Fruit fly (Drosophila melanogaster): ENCODE data around the gene CG18558.

The CG18558 gene

dm6 chr2L:2862621-2862962 is 18.3 kb upstream of the CG18558 start:
- TF ChIP-seq unc-4 (GFP tag; IDR thresholded peaks at IDR 0.05; ENCODE audit: partially characterized antibody) (peak; percentile 12; the same call in 1 of the 2 replicates), CG2199 (GFP tag; IDR thresholded peaks at IDR 0.05) (0 out of 3 replicates have a peak, but pooled peaks have one; percentile 36), Dll (GFP tag; IDR thresholded peaks at IDR 0.05; ENCODE audit: partially characterized antibody) (0 out of 4 replicates have a peak, but pooled peaks have one; percentile 9), sens (GFP tag) (peak; percentile 68), CG11398 (GFP tag; optimal IDR thresholded peaks at IDR 0.05) (peak; percentile 5), otp (GFP tag; IDR thresholded peaks at IDR 0.05) (peak; percentile 1; the same call in 1 of the 3 replicates), CG15601 (tag; optimal IDR thresholded peaks at IDR 0.05) (no peak), row (GFP tag; IDR thresholded peaks at IDR 0.05) (no peak), Blimp-1 (GFP tag; optimal IDR thresholded peaks at IDR 0.05) (peak; percentile 90), CG4707 (GFP tag; optimal IDR thresholded peaks at IDR 0.05) (no peak), tx (GFP tag; optimal IDR thresholded peaks at IDR 0.05) (no peak)

DNA sequence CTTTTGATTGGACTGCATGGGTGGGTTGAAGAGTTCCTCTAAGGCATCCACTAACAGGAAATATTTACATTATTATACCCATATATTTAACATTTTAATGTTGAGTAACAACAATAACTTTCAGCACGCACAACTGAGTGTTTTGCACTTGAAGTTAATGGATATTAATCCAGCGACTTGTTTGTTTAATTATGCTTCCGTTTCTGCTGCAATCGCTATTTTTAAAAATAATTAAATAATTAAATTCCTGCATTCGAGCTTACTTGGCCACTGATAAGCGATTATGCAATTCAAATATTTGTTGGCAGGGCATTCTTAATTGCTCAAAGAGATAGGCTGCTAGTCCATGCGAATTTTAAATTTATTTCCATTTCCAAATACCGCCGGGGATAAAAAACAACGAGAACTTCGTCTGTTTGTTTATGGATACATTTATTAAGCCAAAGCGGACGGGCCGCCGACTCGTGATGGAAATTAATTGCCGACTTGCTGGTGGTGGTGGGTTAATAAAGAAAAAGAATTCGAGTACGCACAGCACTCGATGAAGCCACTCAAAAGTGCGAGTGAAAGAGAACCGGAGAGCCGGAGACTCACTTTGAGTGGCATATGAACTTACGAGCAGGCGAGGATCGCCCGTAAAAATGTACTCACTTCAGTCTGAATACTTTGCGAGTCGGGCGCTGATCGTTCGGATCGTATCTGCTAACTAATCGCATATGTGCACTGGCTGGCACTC is 17.7 kb upstream of the CG18558 start:
- TF ChIP-seq CG17829 (tag; optimal IDR thresholded peaks at IDR 0.05) (peak; percentile 23), CG18599 (GFP tag; optimal IDR thresholded peaks at IDR 0.05) (peak; percentile 71), CG6689 (GFP tag; IDR thresholded peaks at IDR 0.05) (no peak), CG15601 (tag; optimal IDR thresholded peaks at IDR 0.05) (no peak), chm (GFP tag; IDR thresholded peaks at IDR 0.05) (peak; percentile 68; the same call in 1 of the 2 replicates), stc (GFP tag; IDR thresholded peaks at IDR 0.05) (peak; percentile 37; the same call in 1 of the 2 replicates), Jarid2 (GFP tag; optimal IDR thresholded peaks at IDR 0.05) (peak; percentile 88), CG3163 (GFP tag; optimal IDR thresholded peaks at IDR 0.05) (peak; percentile 20), fu2 (GFP tag; optimal IDR thresholded peaks at IDR 0.05) (no peak), Drgx (GFP tag; IDR thresholded peaks at IDR 0.05) (peak; percentile 54), Taf1 (GFP tag; IDR thresholded peaks at IDR 0.05) (no peak), CG7839 (tag; optimal IDR thresholded peaks at IDR 0.05) (peak; percentile 15), unc-4 (GFP tag; IDR thresholded peaks at IDR 0.05; ENCODE audit: partially characterized antibody) (0 out of 2 replicates have a peak, but pooled peaks have one; percentile 24), HHEX (GFP tag; optimal IDR thresholded peaks at IDR 0.05) (peak; percentile 19), D19A (tag; optimal IDR thresholded peaks at IDR 0.05) (peak; percentile 38), Rx (GFP tag; IDR thresholded peaks at IDR 0.05) (no peak), Vsx1 (GFP tag; optimal IDR thresholded peaks at IDR 0.05) (no peak), unpg (GFP tag; optimal IDR thresholded peaks at IDR 0.05) (peak; percentile 10), Ada2b (GFP tag; IDR thresholded peaks at IDR 0.05) (no peak), CG2875 (GFP tag; optimal IDR thresholded peaks at IDR 0.05) (peak; percentile 29), Rfx (GFP tag; IDR thresholded peaks at IDR 0.05) (0 out of 2 replicates have a peak, but pooled peaks have one; percentile 8), twi (tag; optimal IDR thresholded peaks at IDR 0.05) (peak; percentile 52), CG15269 (tag; optimal IDR thresholded peaks at IDR 0.05) (peak; percentile 0), CG18476 (GFP tag; optimal IDR thresholded peaks at IDR 0.05) (peak; percentile 88), CG12391 (tag; optimal IDR thresholded peaks at IDR 0.05) (peak; percentile 6), CG17328 (GFP tag; IDR thresholded peaks at IDR 0.05) (peak; percentile 99), CG15514 (GFP tag; optimal IDR thresholded peaks at IDR 0.05) (peak; percentile 15), nom (GFP tag; optimal IDR thresholded peaks at IDR 0.05) (peak; percentile 73), bigmax (GFP tag; optimal IDR thresholded peaks at IDR 0.05) (no peak), CG14014 (GFP tag; IDR thresholded peaks at IDR 0.05) (0 out of 2 replicates have a peak, but pooled peaks have one; percentile 6), CG3281 (GFP tag; optimal IDR thresholded peaks at IDR 0.05) (peak; percentile 22), pros (GFP tag; optimal IDR thresholded peaks at IDR 0.05) (peak; percentile 39), CG8924 (tag; optimal IDR thresholded peaks at IDR 0.05) (peak; percentile 14), cad (GFP tag; optimal IDR thresholded peaks at IDR 0.05) (no peak), HLH4C (GFP tag; IDR thresholded peaks at IDR 0.05; ENCODE audit: partially characterized antibody) (peak; percentile 31; the same call in 1 of the 3 replicates), pan (optimal IDR thresholded peaks at IDR 0.05) (no peak), pan (GFP tag; optimal IDR thresholded peaks at IDR 0.05 in 1 of 2, IDR thresholded peaks at IDR 0.05 in 1 of 2) (peak in 1 of 2 experiments; percentile 34), CG4360 (GFP tag; IDR thresholded peaks at IDR 0.05) (no peak)
